Worm (Caenorhabditis elegans): ENCODE data around the gene F59A1.13.
A peak's percentile ranks its signal among the peaks of the same experiment; 100 is the strongest.

F59A1.13 gene

ce11 chrV:17721709-17722108 is 30.9 kb upstream of the F59A1.13 start (continued):
- TF ChIP-seq snpc-4 (tag; optimal IDR thresholded peaks at IDR 0.05) (no peak), pqm-1 (tag; optimal IDR thresholded peaks at IDR 0.05) (peak; percentile 98), ZK546.5 (tag; optimal IDR thresholded peaks at IDR 0.05) (no peak), nhr-43 (tag; optimal IDR thresholded peaks at IDR 0.05; ENCODE audit: poor library complexity, severe bottlenecking) (no peak), nhr-25 (tag; optimal IDR thresholded peaks at IDR 0.05) (no peak), nhr-77 (tag; optimal IDR thresholded peaks at IDR 0.05) (no peak), daf-12 (tag; optimal IDR thresholded peaks at IDR 0.05) (no peak), egl-5 (tag; optimal IDR thresholded peaks at IDR 0.05) (no peak), unc-39 (tag; optimal IDR thresholded peaks at IDR 0.05) (no peak), ceh-16 (tag; optimal IDR thresholded peaks at IDR 0.05) (no peak), zag-1 (tag; optimal IDR thresholded peaks at IDR 0.05) (no peak), R02D3.7 (tag; optimal IDR thresholded peaks at IDR 0.05) (no peak), ceh-9 (tag; optimal IDR thresholded peaks at IDR 0.05) (no peak), jun-1 (tag; optimal IDR thresholded peaks at IDR 0.05) (peak; percentile 84), fkh-10 (GFP tag; optimal IDR thresholded peaks at IDR 0.05) (no peak), fos-1 (tag; optimal IDR thresholded peaks at IDR 0.05) (no peak), nhr-76 (tag; optimal IDR thresholded peaks at IDR 0.05) (no peak), ztf-4 (tag; optimal IDR thresholded peaks at IDR 0.05) (no peak), elt-2 (tag; optimal IDR thresholded peaks at IDR 0.05) (peak; percentile 99), tbx-2 (tag; optimal IDR thresholded peaks at IDR 0.05) (no peak)

- TF ChIP-seq hmg-11 (tag; optimal IDR thresholded peaks at IDR 0.05): no peak
Measured at ce11 chrV:17718647-17719046, 27.8 kb upstream of the F59A1.13 start, which contains the start of gene str-77. Gene str-77 (plus strand): TSS chrV:17718947.

DNA sequence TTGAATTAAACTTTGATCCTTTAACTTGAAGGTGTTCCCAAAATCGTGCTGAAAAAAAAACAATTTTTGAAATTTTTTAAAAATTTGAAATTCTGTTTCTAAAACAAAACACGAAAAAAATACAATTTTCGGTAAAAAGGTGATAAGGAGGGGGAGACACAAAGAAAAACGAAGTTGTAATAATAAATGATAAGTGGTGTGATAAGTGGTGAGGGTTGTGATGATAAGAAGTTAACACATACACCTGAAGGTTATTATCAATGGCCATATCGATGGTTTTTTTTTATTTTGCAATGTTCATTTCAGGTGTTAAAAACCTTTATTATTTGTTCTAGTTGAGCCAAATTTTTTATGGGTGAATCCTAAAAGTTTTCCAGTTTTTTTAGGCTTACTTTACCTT is 23.5 kb upstream of the F59A1.13 start, which contains the start of gene twk-33:
Gene twk-33 (minus strand): TSS at position 48 of the 400 bp plus-strand sequence.
- TF ChIP-seq unc-62 (GFP tag; optimal IDR thresholded peaks at IDR 0.05) (no peak), ceh-9 (tag; optimal IDR thresholded peaks at IDR 0.05) (no peak), lin-39 (tag; optimal IDR thresholded peaks at IDR 0.05) (no peak), aly-2 (tag; optimal IDR thresholded peaks at IDR 0.05) (no peak), ama-1 (optimal IDR thresholded peaks at IDR 0.05) (no peak), nhr-12 (tag; optimal IDR thresholded peaks at IDR 0.05) (no peak), elt-2 (tag; optimal IDR thresholded peaks at IDR 0.05) (peak; percentile 97), egl-5 (tag; optimal IDR thresholded peaks at IDR 0.05) (no peak), fos-1 (tag; optimal IDR thresholded peaks at IDR 0.05) (no peak), zag-1 (tag; optimal IDR thresholded peaks at IDR 0.05) (no peak), elt-1 (tag; optimal IDR thresholded peaks at IDR 0.05) (no peak), sea-2 (GFP tag; optimal IDR thresholded peaks at IDR 0.05) (no peak), lin-15B (tag; optimal IDR thresholded peaks at IDR 0.05) (no peak), hmg-11 (tag; optimal IDR thresholded peaks at IDR 0.05) (no peak), pqm-1 (tag; optimal IDR thresholded peaks at IDR 0.05) (peak; percentile 91)

ce11 chrV:17712349-17712748 is 21.5 kb upstream of the F59A1.13 start:
- TF ChIP-seq fkh-10 (GFP tag; optimal IDR thresholded peaks at IDR 0.05) (no peak), nhr-76 (tag; optimal IDR thresholded peaks at IDR 0.05) (no peak)

- no peak for TF ChIP-seq elt-1 (tag; optimal IDR thresholded peaks at IDR 0.05)
- no peak for TF ChIP-seq elt-2 (tag; optimal IDR thresholded peaks at IDR 0.05)
- TF ChIP-seq ceh-28 (tag; optimal IDR thresholded peaks at IDR 0.05): no peak
- no peak for TF ChIP-seq ztf-4 (tag; optimal IDR thresholded peaks at IDR 0.05)
- no peak for TF ChIP-seq fkh-2 (tag; optimal IDR thresholded peaks at IDR 0.05)
- no peak for TF ChIP-seq mml-1 (tag; optimal IDR thresholded peaks at IDR 0.05)
- TF ChIP-seq lin-15B (tag; optimal IDR thresholded peaks at IDR 0.05): no peak
- no peak for TF ChIP-seq nhr-11 (tag; optimal IDR thresholded peaks at IDR 0.05)
- no peak for TF ChIP-seq ZK546.5 (tag; optimal IDR thresholded peaks at IDR 0.05)
- TF ChIP-seq egl-5 (tag; optimal IDR thresholded peaks at IDR 0.05): no peak
- no peak for TF ChIP-seq snpc-4 (tag; optimal IDR thresholded peaks at IDR 0.05)
- no peak for TF ChIP-seq unc-39 (tag; optimal IDR thresholded peaks at IDR 0.05)
Measured at ce11 chrV:17707022-17707421, 16.2 kb upstream of the F59A1.13 start, which contains the start of gene srh-31. Gene srh-31 (plus strand): TSS chrV:17707322.

Data from whole organism, L3 larva.